Fruit fly (Drosophila melanogaster): ENCODE data around the gene Esp.
A peak's percentile ranks its signal among the peaks of the same experiment; 100 is the strongest.

DNA sequence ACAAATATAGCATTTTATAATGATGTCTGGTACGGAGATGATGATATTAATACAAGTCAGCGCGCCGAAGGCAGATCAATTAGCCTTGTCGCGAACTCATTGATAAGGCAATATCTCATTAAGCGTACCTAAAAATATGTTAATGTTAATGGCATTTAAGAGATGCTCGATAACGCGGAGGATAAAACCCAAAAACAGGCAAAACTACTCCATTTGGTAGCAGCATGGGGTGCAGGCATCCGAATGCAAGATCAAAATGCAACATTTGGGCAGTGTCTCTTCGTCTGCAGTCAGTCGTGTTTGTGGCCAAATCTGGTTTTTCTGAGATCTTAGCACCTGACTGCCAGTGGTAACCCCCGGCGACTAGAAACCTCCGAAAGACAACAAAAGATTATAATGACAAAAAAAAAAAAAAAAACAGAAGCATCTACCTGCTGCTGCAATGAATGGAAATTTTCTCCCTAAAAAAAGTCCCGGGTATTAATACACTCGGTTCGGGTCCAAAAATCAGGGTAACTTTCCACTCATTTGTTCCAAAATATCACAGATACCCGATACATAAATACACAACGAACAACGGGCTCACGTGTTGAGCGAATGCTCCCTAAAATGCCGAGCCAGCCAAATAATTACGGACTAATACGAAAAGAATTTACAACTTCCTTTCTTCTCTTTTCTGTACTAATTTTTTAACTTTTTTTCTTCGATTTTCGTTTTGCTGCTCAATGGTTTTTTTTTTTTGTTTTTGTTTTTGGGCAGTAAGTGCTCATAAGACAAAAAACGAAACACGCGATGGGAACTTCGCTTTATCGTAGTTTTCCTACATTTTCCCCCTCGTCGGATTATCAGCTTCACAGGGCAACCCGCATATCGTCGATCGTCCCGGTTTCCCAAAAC, 4.5 kb downstream of the Esp start:
- no peak for TF ChIP-seq ovo (GFP tag; optimal IDR thresholded peaks at IDR 0.05)
- no peak for TF ChIP-seq CG33017 (tag; optimal IDR thresholded peaks at IDR 0.05)
- no peak for TF ChIP-seq cnc (optimal IDR thresholded peaks at IDR 0.05)
- TF ChIP-seq Clk (GFP tag; optimal IDR thresholded peaks at IDR 0.05), result no peak
- TF ChIP-seq CG7101 (tag; optimal IDR thresholded peaks at IDR 0.05), result no peak
- no peak for TF ChIP-seq bab1 (GFP tag; optimal IDR thresholded peaks at IDR 0.05)
- no peak for TF ChIP-seq kay (GFP tag; ENCODE audit: borderline replicate concordance)
- no peak for TF ChIP-seq CG12768 (GFP tag; optimal IDR thresholded peaks at IDR 0.05)
- TF ChIP-seq tj (GFP tag; optimal IDR thresholded peaks at IDR 0.05), result peak; percentile 84
- no peak for TF ChIP-seq CG14711 (tag; optimal IDR thresholded peaks at IDR 0.05)
- no peak for TF ChIP-seq CG11617 (GFP tag; optimal IDR thresholded peaks at IDR 0.05)
